Worm (Caenorhabditis elegans) whole organism, L4/young adult: ENCODE results near the gene ZK1248.17.

ENCODE experiments used
- W03F9.2 ChIP-seq: fragments of 150-350 bp; optimal IDR thresholded peaks from 2 replicates; lab custom pipeline; 2014; ENCODE audit warnings: missing biosample characterization, missing genetic modification characterization
- dao-5 ChIP-seq: sonication (generic microtip); optimal IDR thresholded peaks from 2 replicates; lab custom pipeline; 2016; ENCODE audit warnings: missing genotype, missing genetic modification characterization, moderate library complexity, missing compliant biosample characterization
- him-1 ChIP-seq: sonication (generic microtip); optimal IDR thresholded peaks from 2 replicates; lab custom pipeline; 2016; ENCODE audit warnings: missing genotype, missing genetic modification reagents, missing genetic modification characterization, missing compliant biosample characterization

Gene ZK1248.17

DNA sequence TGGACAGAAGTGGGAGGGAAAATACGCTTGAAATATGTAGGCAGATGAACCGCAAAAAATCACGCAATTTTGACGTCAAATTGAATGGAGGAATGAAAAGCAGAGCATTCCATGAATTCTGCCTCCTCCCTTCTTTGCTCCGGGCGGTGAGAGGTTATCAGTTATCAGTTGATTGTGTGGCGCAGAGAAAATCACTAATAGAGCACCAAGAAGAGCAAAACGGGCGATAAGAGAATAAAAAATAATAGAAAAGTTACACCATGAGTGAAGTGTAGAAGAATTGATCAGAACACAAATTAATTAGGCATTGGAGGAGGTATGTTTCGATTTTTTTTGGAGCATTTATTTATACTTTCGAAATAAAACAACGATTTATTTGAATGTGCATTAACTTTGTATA, 38.8 kb downstream of the ZK1248.17 start:
- no peak for TF ChIP-seq W03F9.2 (tag; lab: Kevin White, UChicago)
- no peak for TF ChIP-seq dao-5 (tag; lab: Kevin White, UChicago)
- no peak for TF ChIP-seq him-1 (tag; lab: Kevin White, UChicago)

DNA sequence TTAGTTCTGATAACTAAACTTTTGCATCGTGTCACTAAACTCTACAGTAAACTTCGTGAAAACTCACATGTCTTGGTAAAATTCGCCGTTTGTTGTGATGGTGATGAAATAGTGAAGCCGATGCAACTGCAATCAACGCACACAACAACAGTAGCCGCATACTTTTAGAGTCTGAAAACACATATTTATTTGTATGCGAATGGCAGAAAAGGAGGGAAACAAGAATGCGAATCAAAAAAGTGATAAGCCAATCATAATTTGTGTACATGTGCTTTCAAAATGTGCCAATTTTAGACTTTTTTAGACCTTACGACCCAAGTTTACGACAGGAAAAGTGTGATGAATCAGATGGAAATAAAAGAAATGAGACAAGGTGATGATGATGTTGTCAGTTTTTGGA, 40.0 kb downstream of the ZK1248.17 start, which contains the start of gene K05F1.10:
Gene K05F1.10, minus strand, starts transcription at position 171 of the 400 bp plus-strand sequence.
- TF ChIP-seq him-1 (tag; lab: Kevin White, UChicago) = no peak
- no peak for TF ChIP-seq W03F9.2 (tag; lab: Kevin White, UChicago)
- no peak for TF ChIP-seq dao-5 (tag; lab: Kevin White, UChicago)

DNA sequence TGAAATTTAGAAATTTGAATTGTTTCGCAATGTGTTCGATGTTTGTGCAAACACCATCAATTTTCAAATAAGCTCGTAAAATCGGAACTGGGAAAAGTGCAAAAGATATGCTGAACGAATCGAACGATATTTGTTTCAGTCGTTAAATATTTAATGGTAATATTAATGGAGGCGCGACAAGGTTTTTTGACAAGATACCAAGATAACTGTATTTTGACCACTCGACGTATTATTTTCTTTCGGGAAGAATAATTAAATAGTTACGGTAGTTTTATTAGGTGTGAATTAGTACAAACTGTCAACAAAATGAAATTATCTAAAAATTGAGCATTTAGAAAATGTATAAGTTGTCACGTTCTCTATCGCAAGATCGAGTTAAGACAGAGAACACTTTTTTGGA, 41.1 kb downstream of the ZK1248.17 start:
- TF ChIP-seq W03F9.2 (tag; lab: Kevin White, UChicago) = no peak
- TF ChIP-seq dao-5 (tag; lab: Kevin White, UChicago) = no peak
- no peak for TF ChIP-seq him-1 (tag; lab: Kevin White, UChicago)

DNA sequence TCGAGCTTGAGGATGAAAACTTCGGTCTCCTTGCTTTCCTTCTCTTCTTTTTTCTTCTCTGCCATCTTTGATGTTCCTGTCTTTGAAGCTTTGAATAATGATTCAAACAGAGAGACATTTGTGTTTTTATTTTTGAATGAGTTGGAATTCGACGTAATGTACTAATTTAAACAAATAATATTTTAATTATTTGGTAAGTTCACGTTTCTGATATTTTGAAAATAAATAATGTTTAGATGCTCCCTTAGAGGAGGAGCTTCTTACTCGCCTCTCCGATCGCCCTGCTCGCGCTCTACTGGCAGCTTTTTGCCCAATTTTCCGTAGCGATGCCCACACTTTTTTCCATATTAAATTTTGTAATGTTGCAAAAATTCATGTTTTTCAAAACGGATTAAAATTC, 44.3 kb downstream of the ZK1248.17 start, which contains the start of the genes K05F1.9 and K05F1.1:
Gene K05F1.9, minus strand, starts transcription at position 101 of the 400 bp plus-strand sequence.
Gene K05F1.1, plus strand, starts transcription at position 308 of the 400 bp plus-strand sequence.
- TF ChIP-seq W03F9.2 (tag; lab: Kevin White, UChicago) (no peak), dao-5 (tag; lab: Kevin White, UChicago) (no peak), him-1 (tag; lab: Kevin White, UChicago) (no peak)

DNA sequence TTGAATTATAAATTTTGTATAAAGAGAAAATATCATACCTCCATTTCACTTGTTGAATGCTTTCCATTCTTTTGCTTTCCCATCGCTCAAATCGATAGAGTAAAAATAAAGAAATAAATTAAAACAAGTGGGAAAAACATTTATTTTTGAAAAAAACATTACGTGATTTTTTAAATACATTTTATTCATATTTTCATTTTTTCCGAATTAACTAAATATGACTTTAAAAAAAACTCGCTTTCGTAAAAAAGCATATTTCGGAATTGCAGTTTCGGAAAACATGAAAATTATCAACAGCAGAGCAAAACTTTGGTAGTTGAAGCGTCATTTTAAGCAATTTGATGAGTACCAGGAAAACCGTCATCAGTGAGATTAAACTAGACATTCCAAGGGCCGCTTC, 45.8 kb downstream of the ZK1248.17 start, which contains the start of gene K05F1.8:
Gene K05F1.8, minus strand, starts transcription at position 101 of the 400 bp plus-strand sequence.
- TF ChIP-seq W03F9.2 (tag; lab: Kevin White, UChicago) (no peak), dao-5 (tag; lab: Kevin White, UChicago) (no peak), him-1 (tag; lab: Kevin White, UChicago) (no peak)

DNA sequence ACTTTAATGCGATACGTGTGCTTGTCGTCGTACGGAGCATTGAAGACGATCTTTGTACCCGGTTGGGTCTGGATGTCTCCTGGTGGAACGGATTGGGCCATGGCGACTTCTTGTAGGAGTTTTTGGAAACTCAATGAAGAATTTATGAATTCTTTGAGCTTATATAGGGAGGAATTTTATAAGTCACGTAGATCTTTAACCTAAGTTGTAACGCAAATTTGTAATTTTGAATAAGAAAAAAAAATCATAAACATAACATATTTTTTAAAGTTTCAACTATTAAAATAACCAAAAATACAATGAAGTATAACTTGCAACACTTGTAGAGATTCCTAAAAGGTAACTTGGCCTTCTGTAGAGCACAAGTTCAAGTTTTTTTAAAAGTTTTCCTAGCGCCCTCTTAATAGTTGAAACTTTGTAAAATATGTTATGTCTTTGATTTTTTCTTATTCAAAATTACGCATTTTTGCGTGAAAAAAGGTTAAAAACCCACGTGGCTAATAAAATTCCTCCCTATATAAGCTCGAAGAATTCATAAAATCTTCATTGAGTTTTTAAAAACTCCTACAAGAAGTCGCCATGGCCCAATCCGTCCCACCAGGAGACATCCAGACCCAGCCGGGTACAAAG, 47.9 kb downstream of the ZK1248.17 start, which contains the start of the genes msp-63 and msp-142:
Gene msp-63, minus strand, starts transcription at position 101 of the 630 bp plus-strand sequence.
Gene msp-142, plus strand, starts transcription at position 580 of the 630 bp plus-strand sequence.
- no peak for TF ChIP-seq W03F9.2 (tag; lab: Kevin White, UChicago)
- no peak for TF ChIP-seq dao-5 (tag; lab: Kevin White, UChicago)
- no peak for TF ChIP-seq him-1 (tag; lab: Kevin White, UChicago)
